Fruit fly (Drosophila melanogaster) whole organism, embryonic: ENCODE data around the gene CG10435.
"Not testable (repeated sequence)": the region's sequence is repeated elsewhere in the genome, so short reads cannot be mapped to it uniquely, and the experiment has no call there.

Experiments used
- Ada2b ChIP-seq: fragments of 200-800 bp; sonication (Bioruptor generic); IDR thresholded peaks from 2 replicates; pipeline ENCODE4 v1.3.6; 2022; ENCODE audit warnings: missing biosample characterization, missing genetic modification characterization
- Blimp-1 ChIP-seq: fragments of 200-800 bp; sonication (Bioruptor generic); optimal IDR thresholded peaks from 3 replicates; lab custom pipeline; 2018; ENCODE audit warnings: missing biosample characterization, missing genetic modification characterization, mild to moderate bottlenecking, moderate library complexity, missing genetic modification reagents
- CG11695 ChIP-seq: fragments of 200-800 bp; sonication (Bioruptor generic); IDR thresholded peaks from 3 replicates; pipeline ENCODE4 v1.3.6; 2022; ENCODE audit warnings: missing biosample characterization, missing genetic modification characterization
- CG11696 ChIP-seq: fragments of 200-800 bp; sonication (Bioruptor generic); IDR thresholded peaks from 2 replicates; pipeline ENCODE4 v1.3.6; 2022; ENCODE audit warnings: missing biosample characterization, missing genetic modification characterization
- CG12236 ChIP-seq: fragments of 200-800 bp; sonication (Bioruptor generic); optimal IDR thresholded peaks from 2 replicates; lab custom pipeline; 2016; ENCODE audit warnings: missing biosample characterization, missing genetic modification characterization
- CG12769 ChIP-seq: fragments of 200-800 bp; sonication (Bioruptor generic); optimal IDR thresholded peaks from 2 replicates; lab custom pipeline; 2019; ENCODE audit warnings: missing biosample characterization, mild to moderate bottlenecking, missing genetic modification characterization, moderate library complexity
- CG14441 ChIP-seq: fragments of 200-800 bp; sonication (Bioruptor generic); IDR thresholded peaks from 2 replicates; pipeline ENCODE4 v1.3.6; 2022; ENCODE audit warnings: missing biosample characterization, missing genetic modification characterization
- CG32532 ChIP-seq: fragments of 200-800 bp; sonication (Bioruptor generic); IDR thresholded peaks from 2 replicates; pipeline ENCODE4 v1.3.6; 2022; ENCODE audit warnings: missing biosample characterization, missing genetic modification characterization
- CG33213 ChIP-seq: fragments of 200-800 bp; sonication (Bioruptor generic); optimal IDR thresholded peaks from 3 replicates; lab custom pipeline; 2016; ENCODE audit warnings: missing biosample characterization, missing genetic modification characterization
- CG4360 ChIP-seq: fragments of 200-800 bp; sonication (Bioruptor generic); IDR thresholded peaks from 2 replicates; pipeline ENCODE4 v1.3.6; 2022; ENCODE audit warnings: missing biosample characterization, missing genetic modification characterization
- CG9215 ChIP-seq: fragments of 200-800 bp; sonication (Bioruptor generic); IDR thresholded peaks from 2 replicates; pipeline ENCODE4 v1.3.6; 2022; ENCODE audit warnings: missing biosample characterization, missing genetic modification characterization
- CkIIα-i1 ChIP-seq: fragments of 200-800 bp; sonication (Bioruptor generic); IDR thresholded peaks from 2 replicates; pipeline ENCODE4 v1.3.6; 2022; ENCODE audit warnings: missing biosample characterization, missing genetic modification characterization
- CoRest ChIP-seq: fragments of 200-800 bp; sonication (Bioruptor generic); optimal IDR thresholded peaks from 3 replicates; lab custom pipeline; 2018; ENCODE audit warnings: missing biosample characterization, mild to moderate bottlenecking, missing genetic modification characterization, moderate library complexity
- D19A ChIP-seq: fragments of 200-800 bp; optimal IDR thresholded peaks from 3 replicates; lab custom pipeline; 2019; ENCODE audit warnings: missing biosample characterization, mild to moderate bottlenecking, missing genetic modification characterization, moderate library complexity
- Dbx ChIP-seq: fragments of 200-800 bp; sonication (Bioruptor generic); IDR thresholded peaks from 3 replicates; pipeline ENCODE4 v1.3.6; 2022; ENCODE audit warnings: missing biosample characterization, missing genetic modification characterization
- Dll ChIP-seq: fragments of 200-800 bp; sonication (Bioruptor generic); IDR thresholded peaks from 4 replicates; pipeline ENCODE4 v1.3.6; 2022; ENCODE audit warnings: missing biosample characterization, missing genetic modification characterization; ENCODE audit not compliant: partially characterized antibody
- Drgx ChIP-seq: fragments of 200-800 bp; sonication (Bioruptor generic); IDR thresholded peaks from 2 replicates; pipeline ENCODE4 v1.3.6; 2022; ENCODE audit warnings: missing biosample characterization, missing genetic modification characterization
- E2f1 ChIP-seq: fragments of 200-800 bp; sonication (Bioruptor generic); IDR thresholded peaks from 2 replicates; pipeline ENCODE4 v1.3.6; 2022; ENCODE audit warnings: missing biosample characterization, missing genetic modification characterization
- Hmx ChIP-seq: fragments of 200-800 bp; sonication (Bioruptor generic); optimal IDR thresholded peaks from 2 replicates; lab custom pipeline; 2016; ENCODE audit warnings: missing biosample characterization, missing genetic modification characterization
- Hr3 ChIP-seq: fragments of 200-800 bp; sonication (Bioruptor generic); optimal IDR thresholded peaks from 3 replicates; lab custom pipeline; 2016; ENCODE audit warnings: missing biosample characterization, missing genetic modification characterization
- Ptx1 ChIP-seq: fragments of 200-800 bp; sonication (Bioruptor generic); IDR thresholded peaks from 2 replicates; pipeline ENCODE4 v1.3.6; 2022; ENCODE audit warnings: missing biosample characterization, missing genetic modification characterization
- Rfx ChIP-seq: fragments of 200-800 bp; sonication (Bioruptor generic); IDR thresholded peaks from 2 replicates; pipeline ENCODE4 v1.3.6; 2022; ENCODE audit warnings: missing biosample characterization, missing genetic modification characterization
- Rx ChIP-seq: fragments of 200-800 bp; sonication (Bioruptor generic); IDR thresholded peaks from 2 replicates; pipeline ENCODE4 v1.3.6; 2022; ENCODE audit warnings: missing biosample characterization, missing genetic modification characterization
- Scr ChIP-seq: fragments of 200-800 bp; sonication (Bioruptor generic); IDR thresholded peaks from 2 replicates; pipeline ENCODE4 v1.3.6; 2022; ENCODE audit warnings: missing biosample characterization, missing genetic modification characterization; ENCODE audit not compliant: partially characterized antibody
- Sox102F ChIP-seq: fragments of 200-800 bp; sonication (Bioruptor generic); optimal IDR thresholded peaks from 2 replicates; lab custom pipeline; 2018; ENCODE audit warnings: missing biosample characterization, mild to moderate bottlenecking, missing genetic modification characterization, moderate library complexity
- Trl ChIP-seq, 3 experiments: fragments of >200 bp in 2 of 3; fragments of 200-800 bp in 1 of 3; sonication (Bioruptor generic) in 1 of 3; optimal IDR thresholded peaks; 2 replicates in 1 of 3; 3 replicates in 2 of 3; lab custom pipeline; 2016 to 2017; ENCODE audit warnings: missing biosample characterization in 1 of 3, missing genetic modification characterization in 1 of 3
- ac ChIP-seq: fragments of 200-800 bp; sonication (Bioruptor generic); optimal IDR thresholded peaks from 3 replicates; lab custom pipeline; 2017; ENCODE audit warnings: missing biosample characterization, mild to moderate bottlenecking, missing genetic modification characterization
- al ChIP-seq: fragments of 200-800 bp; sonication (Bioruptor generic); IDR thresholded peaks from 2 replicates; pipeline ENCODE4 v1.3.6; 2022; ENCODE audit warnings: missing biosample characterization, missing genetic modification characterization
- caup ChIP-seq: fragments of 200-800 bp; sonication (Bioruptor generic); optimal IDR thresholded peaks from 3 replicates; lab custom pipeline; 2017; ENCODE audit warnings: missing biosample characterization, mild to moderate bottlenecking, missing genetic modification characterization, moderate library complexity; ENCODE audit not compliant: severe bottlenecking
- crol ChIP-seq: fragments of 200-800 bp; sonication (Bioruptor generic); IDR thresholded peaks from 2 replicates; pipeline ENCODE4 v1.3.6; 2022; ENCODE audit warnings: missing biosample characterization, missing genetic modification characterization
- dysf ChIP-seq: fragments of 200-800 bp; sonication (Bioruptor generic); IDR thresholded peaks from 3 replicates; pipeline ENCODE4 v1.3.6; 2022; ENCODE audit warnings: missing biosample characterization, missing genetic modification characterization
- emc ChIP-seq: fragments of 200-800 bp; sonication (Bioruptor generic); optimal IDR thresholded peaks from 2 replicates; lab custom pipeline; 2016; ENCODE audit warnings: missing biosample characterization, missing genetic modification characterization
- gfzf ChIP-seq: fragments of 200-800 bp; sonication (Bioruptor generic); optimal IDR thresholded peaks from 2 replicates; lab custom pipeline; 2016; ENCODE audit warnings: missing biosample characterization, mild to moderate bottlenecking, missing genetic modification characterization, moderate library complexity
- hkb ChIP-seq, 2 experiments: fragments of 200-800 bp in 1 of 2; fragments of >200 bp in 1 of 2; sonication (Bioruptor generic) in 1 of 2; IDR thresholded peaks in 1 of 2; optimal IDR thresholded peaks in 1 of 2; 2 replicates each; pipeline versions ENCODE4 v1.3.6 to Lab custom; 2017 to 2022; ENCODE audit warnings: missing biosample characterization in 1 of 2, missing genetic modification characterization in 1 of 2
- jumu ChIP-seq: fragments of 200-800 bp; sonication (Bioruptor generic); optimal IDR thresholded peaks from 3 replicates; lab custom pipeline; 2016; ENCODE audit warnings: missing biosample characterization, missing genetic modification characterization
- mirr ChIP-seq: fragments of 200-800 bp; sonication (Bioruptor generic); optimal IDR thresholded peaks from 3 replicates; lab custom pipeline; 2018; ENCODE audit warnings: missing biosample characterization, mild to moderate bottlenecking, missing genetic modification characterization
- mld ChIP-seq: fragments of 200-800 bp; sonication (Bioruptor generic); IDR thresholded peaks from 3 replicates; pipeline ENCODE4 v1.3.6; 2022; ENCODE audit warnings: missing biosample characterization, missing genetic modification characterization; ENCODE audit not compliant: partially characterized antibody
- onecut ChIP-seq: fragments of 200-800 bp; sonication (Bioruptor generic); IDR thresholded peaks from 2 replicates; pipeline ENCODE4 v1.3.6; 2022; ENCODE audit warnings: missing biosample characterization, missing genetic modification characterization
- pan ChIP-seq, 4 experiments: fragments of >200 bp in 3 of 4; fragments of 200-800 bp in 1 of 4; sonication (Bioruptor generic) in 1 of 4; optimal IDR thresholded peaks in 3 of 4; IDR thresholded peaks in 1 of 4; 2 replicates each; pipeline versions ENCODE4 v1.3.6 to Lab custom; 2017 to 2022; ENCODE audit warnings: missing biosample characterization in 2 of 4, missing genetic modification characterization in 2 of 4, mixed read lengths in 1 of 4
- pho ChIP-seq: fragments of 200-800 bp; sonication (Bioruptor generic); optimal IDR thresholded peaks from 2 replicates; lab custom pipeline; 2016; ENCODE audit warnings: missing biosample characterization, missing genetic modification characterization
- prd ChIP-seq, 3 experiments: fragments of >200 bp in 2 of 3; fragments of 200-800 bp in 1 of 3; sonication (Bioruptor generic) in 1 of 3; optimal IDR thresholded peaks in 2 of 3; IDR thresholded peaks in 1 of 3; 2 replicates in 2 of 3; 3 replicates in 1 of 3; pipeline versions ENCODE4 v1.3.6 to Lab custom; 2017 to 2022; ENCODE audit warnings: missing biosample characterization in 1 of 3, missing genetic modification characterization in 1 of 3
- pros ChIP-seq: fragments of 200-800 bp; sonication (Bioruptor generic); optimal IDR thresholded peaks from 3 replicates; lab custom pipeline; 2019; ENCODE audit warnings: missing biosample characterization, mild to moderate bottlenecking, missing genetic modification characterization, moderate library complexity
- pzg ChIP-seq: fragments of 200-800 bp; sonication (Bioruptor generic); optimal IDR thresholded peaks from 3 replicates; lab custom pipeline; 2018; ENCODE audit warnings: missing biosample characterization, mild to moderate bottlenecking, missing genetic modification characterization, moderate library complexity
- ranshi ChIP-seq: fragments of 200-800 bp; sonication (Bioruptor generic); IDR thresholded peaks from 2 replicates; pipeline ENCODE4 v1.3.6; 2022; ENCODE audit warnings: missing biosample characterization, missing genetic modification characterization
- salm ChIP-seq: fragments of 200-800 bp; sonication (Bioruptor generic); optimal IDR thresholded peaks from 2 replicates; lab custom pipeline; 2018; ENCODE audit warnings: missing biosample characterization, mild to moderate bottlenecking, missing genetic modification characterization
- tgo ChIP-seq: fragments of 200-800 bp; sonication (Bioruptor generic); IDR thresholded peaks from 3 replicates; pipeline ENCODE4 v1.3.6; 2022; ENCODE audit warnings: missing biosample characterization, missing genetic modification characterization
- vvl ChIP-seq: fragments of 200-800 bp; sonication (Bioruptor generic); IDR thresholded peaks from 2 replicates; pipeline ENCODE4 v1.3.6; 2022; ENCODE audit warnings: missing biosample characterization, missing genetic modification characterization
- zfh1 ChIP-seq: fragments of 200-800 bp; sonication (Bioruptor generic); IDR thresholded peaks from 3 replicates; pipeline ENCODE4 v1.3.6; 2022; ENCODE audit warnings: missing biosample characterization, missing genetic modification characterization

Gene CG10435

dm6 chr3R:7973906-7974305, 39.1 kb downstream of the CG10435 start:
- TF ChIP-seq CG11695 (GFP tag; lab: Robert Waterston, UW) (peak; percentile 59; the same call in 1 of the 3 replicates), CG11696 (GFP tag; lab: Robert Waterston, UW) (peak; percentile 15; the same call in 1 of the 2 replicates), onecut (GFP tag; lab: Robert Waterston, UW) (0 out of 2 replicates have a peak, but pooled peaks have one; percentile 4), pan (GFP tag; optimal IDR thresholded peaks at IDR 0.05 in 1 of 2, IDR thresholded peaks at IDR 0.05 in 1 of 2) (peak in 1 of 2 experiments; percentile 38), tgo (GFP tag; lab: Robert Waterston, UW) (peak; percentile 35; the same call in 1 of the 3 replicates), CG32532 (peak; percentile 72), ranshi (GFP tag; lab: Robert Waterston, UW) (peak; percentile 64; the same call in 1 of the 2 replicates), Ptx1 (GFP tag; lab: Robert Waterston, UW) (peak; percentile 67), Ada2b (GFP tag; lab: Robert Waterston, UW) (peak; percentile 51), hkb (GFP tag; IDR thresholded peaks at IDR 0.05; lab: Robert Waterston, UW) (peak; percentile 64), Trl (optimal IDR thresholded peaks at IDR 0.05; lab: Kevin White, UChicago) (peak in 1 of 2 experiments; percentile 72), dysf (GFP tag; lab: Robert Waterston, UW) (peak; percentile 68; the same call in 2 of the 3 replicates), prd (GFP tag; IDR thresholded peaks at IDR 0.05; lab: Robert Waterston, UW) (peak; percentile 49; the same call in 2 of the 3 replicates), al (GFP tag; lab: Robert Waterston, UW) (0 out of 2 replicates have a peak, but pooled peaks have one; percentile 22), CG14441 (GFP tag; lab: Robert Waterston, UW) (peak; percentile 40; the same call in 1 of the 2 replicates), zfh1 (GFP tag; lab: Robert Waterston, UW) (peak; percentile 42; the same call in 1 of the 3 replicates), Dbx (GFP tag; lab: Robert Waterston, UW) (peak; percentile 43; the same call in 2 of the 3 replicates), CG9215 (GFP tag; lab: Robert Waterston, UW) (peak; percentile 30; the same call in 1 of the 2 replicates), D19A (tag; lab: Kevin White, UChicago) (peak; percentile 57), E2f1 (GFP tag; lab: Robert Waterston, UW) (peak; percentile 58), Rfx (GFP tag; lab: Robert Waterston, UW) (peak; percentile 50), vvl (GFP tag; lab: Robert Waterston, UW) (peak; percentile 57), Drgx (GFP tag; lab: Robert Waterston, UW) (peak; percentile 70)
- TF ChIP-seq pan (optimal IDR thresholded peaks at IDR 0.05; lab: Kevin White, UChicago); hkb (optimal IDR thresholded peaks at IDR 0.05; lab: Kevin White, UChicago); Trl (GFP tag; optimal IDR thresholded peaks at IDR 0.05; lab: Kevin White, UChicago); prd (optimal IDR thresholded peaks at IDR 0.05; lab: Kevin White, UChicago): not testable (repeated sequence)

- no peak for TF ChIP-seq crol (GFP tag; lab: Robert Waterston, UW)
- TF ChIP-seq mld: no peak
- no peak for TF ChIP-seq Sox102F (GFP tag; lab: Kevin White, UChicago)
- no peak for TF ChIP-seq Blimp-1
- no peak for TF ChIP-seq gfzf (GFP tag; lab: Kevin White, UChicago)
- no peak for TF ChIP-seq Hmx (GFP tag; lab: Kevin White, UChicago)
- TF ChIP-seq pros (GFP tag; lab: Kevin White, UChicago): no peak
- no peak for TF ChIP-seq pho (GFP tag; lab: Kevin White, UChicago)
- no peak for TF ChIP-seq CG33213 (GFP tag; lab: Kevin White, UChicago)
- TF ChIP-seq salm (tag; lab: Kevin White, UChicago): no peak
- TF ChIP-seq Dll (GFP tag; lab: Robert Waterston, UW): peak; percentile 32; the same call in 1 of the 4 replicates
- no peak for TF ChIP-seq caup (GFP tag; lab: Kevin White, UChicago)
- TF ChIP-seq mirr (GFP tag; lab: Kevin White, UChicago): no peak
- no peak for TF ChIP-seq emc (GFP tag; lab: Kevin White, UChicago)
- peak; percentile 48 for TF ChIP-seq pzg (GFP tag; lab: Kevin White, UChicago)
- no peak for TF ChIP-seq CG4360
- no peak for TF ChIP-seq CoRest (tag; lab: Kevin White, UChicago)
- TF ChIP-seq Scr (GFP tag; lab: Robert Waterston, UW): peak; percentile 47; the same call in 1 of the 2 replicates
- no peak for TF ChIP-seq CG12236
- no peak for TF ChIP-seq CG12769
- TF ChIP-seq ac: no peak
- TF ChIP-seq jumu: no peak
- TF ChIP-seq Hr3 (GFP tag; lab: Kevin White, UChicago): no peak
- no peak for TF ChIP-seq Rx (GFP tag; lab: Robert Waterston, UW)
- TF ChIP-seq CkIIα-i1 (GFP tag; lab: Robert Waterston, UW): no peak
These were observed 40.0 kb downstream of the CG10435 start for dm6 chr3R:7973049-7973448.
